Worm (Caenorhabditis elegans): Measurements from ENCODE around the gene K06H6.4.

DNA sequence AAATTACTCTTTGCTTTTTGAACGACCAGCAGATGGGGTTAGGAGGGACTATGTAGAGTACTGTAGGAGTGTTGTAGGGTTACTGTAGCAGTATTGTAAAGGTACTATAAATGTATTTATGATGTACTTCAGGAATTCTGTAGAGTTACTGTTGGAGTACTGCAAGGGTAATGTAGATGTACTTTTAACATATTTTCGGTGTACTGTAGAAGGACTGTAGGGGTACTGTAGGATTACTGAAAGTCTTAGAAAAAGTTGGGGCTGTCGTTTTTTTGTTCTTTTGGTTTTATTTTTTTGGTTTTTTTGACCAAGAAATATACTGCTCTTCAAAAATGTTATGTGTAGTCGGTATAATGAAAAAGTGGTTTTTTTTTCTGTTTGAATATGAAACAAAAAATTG, 19.5 kb downstream of the K06H6.4 start:
- no peak for TF ChIP-seq lsy-2 (tag; optimal IDR thresholded peaks at IDR 0.05)
- TF ChIP-seq ceh-90 (tag; optimal IDR thresholded peaks at IDR 0.05) = no peak
- TF ChIP-seq nhr-28 (tag; optimal IDR thresholded peaks at IDR 0.05) = no peak
- TF ChIP-seq ceh-63 (GFP tag; optimal IDR thresholded peaks at IDR 0.05) = no peak
- TF ChIP-seq jun-1 (tag; optimal IDR thresholded peaks at IDR 0.05) = no peak
- no peak for TF ChIP-seq ama-1 (optimal IDR thresholded peaks at IDR 0.05)
- no peak for TF ChIP-seq snu-23 (GFP tag; optimal IDR thresholded peaks at IDR 0.05)
- TF ChIP-seq mdl-1 (tag; optimal IDR thresholded peaks at IDR 0.05) = no peak
- no peak for TF ChIP-seq pqm-1 (tag; optimal IDR thresholded peaks at IDR 0.05)
- no peak for TF ChIP-seq unc-62 (GFP tag; optimal IDR thresholded peaks at IDR 0.05)
- TF ChIP-seq alr-1 (tag; optimal IDR thresholded peaks at IDR 0.05; ENCODE audit: borderline replicate concordance) = no peak
- no peak for TF ChIP-seq fkh-10 (GFP tag; optimal IDR thresholded peaks at IDR 0.05)
- no peak for TF ChIP-seq nhr-77 (tag; optimal IDR thresholded peaks at IDR 0.05)
- TF ChIP-seq dpl-1 (GFP tag; optimal IDR thresholded peaks at IDR 0.05) = no peak

Measured in whole organism, L1 larva.